Fruit fly (Drosophila melanogaster) whole organism, wandering third instar larva: Measurements from ENCODE around the gene CG46310.

ENCODE experiments used
- Abd-B ChIP-seq: fragments of >200 bp; optimal IDR thresholded peaks from 2 replicates; lab custom pipeline; 2017; ENCODE audit warnings: missing biosample characterization, missing genetic modification characterization
- CG32264 ChIP-seq: fragments of 200-800 bp; sonication (Bioruptor generic); optimal IDR thresholded peaks from 2 replicates; lab custom pipeline; 2016; ENCODE audit warnings: missing biosample characterization, missing genetic modification characterization
- CG9705 ChIP-seq: fragments of 200-800 bp; sonication (Bioruptor generic); optimal IDR thresholded peaks from 2 replicates; lab custom pipeline; 2018; ENCODE audit warnings: missing biosample characterization, mild to moderate bottlenecking, missing genetic modification characterization
- CrebA ChIP-seq: fragments of 200-800 bp; sonication (Bioruptor generic); optimal IDR thresholded peaks from 2 replicates; lab custom pipeline; 2016; ENCODE audit warnings: missing biosample characterization, mild to moderate bottlenecking, missing genetic modification characterization, borderline replicate concordance
- Dfd ChIP-seq: fragments of >200 bp; optimal IDR thresholded peaks from 2 replicates; lab custom pipeline; 2017; ENCODE audit warnings: missing biosample characterization, missing genetic modification characterization
- Dif ChIP-seq: fragments of 200-275, 200-300 bp; sonication (Bioruptor generic); optimal IDR thresholded peaks from 2 replicates; lab custom pipeline; 2018; ENCODE audit warnings: missing biosample characterization, missing genetic modification characterization; ENCODE audit not compliant: partially characterized antibody
- GATAd ChIP-seq: sonication (Bioruptor generic); optimal IDR thresholded peaks from 2 replicates; lab custom pipeline; 2016; ENCODE audit warnings: missing biosample characterization, missing genetic modification characterization
- HLH106 ChIP-seq: fragments of 200-800 bp; optimal IDR thresholded peaks from 3 replicates; lab custom pipeline; 2019; ENCODE audit warnings: missing biosample characterization, mild to moderate bottlenecking, missing genetic modification characterization, moderate library complexity
- Hnf4 ChIP-seq: fragments of 200-800 bp; sonication (Bioruptor generic); optimal IDR thresholded peaks from 2 replicates; lab custom pipeline; 2016; ENCODE audit warnings: missing biosample characterization, mild to moderate bottlenecking, missing genetic modification characterization
- Hr78 ChIP-seq: fragments of >200 bp; optimal IDR thresholded peaks from 2 replicates; lab custom pipeline; 2017; ENCODE audit warnings: missing biosample characterization, missing genetic modification characterization
- Hr83 ChIP-seq: fragments of 200-300 bp; sonication (Bioruptor generic); optimal IDR thresholded peaks from 2 replicates; lab custom pipeline; 2016; ENCODE audit warnings: missing biosample characterization, mild to moderate bottlenecking, missing genetic modification characterization, moderate library complexity; ENCODE audit not compliant: poor library complexity, severe bottlenecking
- OdsH ChIP-seq: fragments of 200-800 bp; sonication (Bioruptor generic); optimal IDR thresholded peaks from 2 replicates; lab custom pipeline; 2016; ENCODE audit warnings: missing biosample characterization, mild to moderate bottlenecking, missing genetic modification characterization
- Rel ChIP-seq, 2 experiments: fragments of 200-800 bp; sonication (Bioruptor generic) in 1 of 2; optimal IDR thresholded peaks; 2 replicates in 1 of 2; 3 replicates in 1 of 2; lab custom pipeline; 2016 to 2019; ENCODE audit warnings: mild to moderate bottlenecking in 2 of 2, missing biosample characterization in 2 of 2, missing genetic modification characterization in 2 of 2, moderate library complexity in 1 of 2
- Vsx2 ChIP-seq: fragments of 200-300, 225-300 bp; sonication (Bioruptor generic); optimal IDR thresholded peaks from 2 replicates; lab custom pipeline; 2018; ENCODE audit warnings: missing biosample characterization, missing genetic modification characterization; ENCODE audit not compliant: partially characterized antibody
- br ChIP-seq: fragments of 200-800 bp; sonication (Bioruptor generic); optimal IDR thresholded peaks from 2 replicates; lab custom pipeline; 2016; ENCODE audit warnings: missing biosample characterization, missing genetic modification characterization
- dl ChIP-seq, 2 experiments: fragments of 175-275, 200-275 bp in 1 of 2; fragments of 200-275 bp in 1 of 2; sonication (Bioruptor generic); optimal IDR thresholded peaks; lab custom pipeline; 2018; ENCODE audit warnings: mild to moderate bottlenecking in 2 of 2, missing biosample characterization in 2 of 2, missing genetic modification characterization in 2 of 2, moderate library complexity in 2 of 2; ENCODE audit not compliant: partially characterized antibody in 2 of 2, insufficient read depth in 1 of 2
- dsf ChIP-seq: sonication (Bioruptor generic); optimal IDR thresholded peaks from 2 replicates; lab custom pipeline; 2016; ENCODE audit warnings: missing biosample characterization, missing genetic modification characterization, borderline replicate concordance
- ey ChIP-seq: fragments of 200-800 bp; sonication (Bioruptor generic); optimal IDR thresholded peaks from 2 replicates; lab custom pipeline; 2016; ENCODE audit warnings: missing biosample characterization, missing genetic modification characterization
- fru ChIP-seq: fragments of 200-800 bp; sonication (Bioruptor generic); optimal IDR thresholded peaks from 3 replicates; lab custom pipeline; 2016; ENCODE audit warnings: missing biosample characterization, mild to moderate bottlenecking, missing genetic modification characterization
- h ChIP-seq: fragments of 200-800 bp; sonication (Bioruptor generic); optimal IDR thresholded peaks from 3 replicates; lab custom pipeline; 2016; ENCODE audit warnings: missing biosample characterization, mild to moderate bottlenecking, missing genetic modification characterization
- jim ChIP-seq: fragments of 175-275, 200-325 bp; sonication (Bioruptor generic); optimal IDR thresholded peaks from 2 replicates; lab custom pipeline; 2016; ENCODE audit warnings: missing biosample characterization, mild to moderate bottlenecking, missing genetic modification characterization
- lola ChIP-seq: fragments of >200 bp; optimal IDR thresholded peaks from 2 replicates; lab custom pipeline; 2017; ENCODE audit warnings: missing biosample characterization, missing genetic modification characterization
- pan ChIP-seq: fragments of >200 bp; optimal IDR thresholded peaks from 2 replicates; lab custom pipeline; 2017
- psq ChIP-seq: fragments of 200-800 bp; sonication (Bioruptor generic); optimal IDR thresholded peaks from 3 replicates; lab custom pipeline; 2017; ENCODE audit warnings: missing biosample characterization, mild to moderate bottlenecking, missing genetic modification characterization, moderate library complexity
- sage ChIP-seq: fragments of 200-800 bp; sonication (Bioruptor generic); optimal IDR thresholded peaks from 2 replicates; lab custom pipeline; 2016; ENCODE audit warnings: missing biosample characterization, mild to moderate bottlenecking, missing genetic modification characterization
- sv ChIP-seq: fragments of 200-800 bp; sonication (Bioruptor generic); optimal IDR thresholded peaks from 3 replicates; lab custom pipeline; 2016; ENCODE audit warnings: missing biosample characterization, missing genetic modification characterization
- usp ChIP-seq: fragments of >200 bp; optimal IDR thresholded peaks from 2 replicates; lab custom pipeline; 2017; ENCODE audit warnings: missing biosample characterization, missing genetic modification characterization
- woc ChIP-seq: sonication (Bioruptor generic); optimal IDR thresholded peaks from 2 replicates; lab custom pipeline; 2016; ENCODE audit warnings: missing biosample characterization, mild to moderate bottlenecking, missing genetic modification characterization

CG46310 gene

DNA sequence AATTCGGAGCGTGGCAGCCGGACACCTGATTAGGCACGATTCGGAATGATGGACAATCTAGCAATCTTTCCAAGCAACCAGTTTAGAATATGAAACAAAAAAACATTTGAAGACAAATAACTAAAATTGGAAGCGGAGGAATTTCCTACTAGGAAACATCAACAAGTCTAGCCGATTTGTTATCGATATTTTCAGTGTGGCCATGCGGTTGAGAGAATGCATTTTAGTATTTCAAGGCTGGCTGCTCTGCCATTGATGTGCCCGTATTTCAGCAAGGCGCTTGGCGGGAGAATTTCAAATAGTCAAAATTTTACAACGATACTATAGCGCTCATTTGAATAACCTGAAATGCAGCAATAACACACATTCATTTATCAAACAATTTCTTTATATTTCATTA lies 45.9 kb upstream of the CG46310 start, which contains the start of gene CG31457:
TSS of gene CG31457 (minus strand) at position 186 of the 400 bp plus-strand sequence.
- TF ChIP-seq Hnf4 (GFP tag; lab: Kevin White, UChicago): no peak
- TF ChIP-seq CG32264: no peak
- TF ChIP-seq sv (GFP tag; lab: Kevin White, UChicago): no peak
- no peak for TF ChIP-seq Rel (GFP tag; optimal IDR thresholded peaks at IDR 0.05; lab: Kevin White, UChicago)
- TF ChIP-seq Rel (tag; optimal IDR thresholded peaks at IDR 0.05; lab: Kevin White, UChicago): peak; percentile 45
- peak; percentile 7 for TF ChIP-seq h (GFP tag; lab: Kevin White, UChicago)
- peak; percentile 10 for TF ChIP-seq ey (GFP tag; lab: Kevin White, UChicago)

dm6 chr3R:23129617-23130016 lies 44.1 kb upstream of the CG46310 start:
- TF ChIP-seq CG32264 (no peak), Dif (no peak), ey (GFP tag; lab: Kevin White, UChicago) (no peak), pan (lab: Kevin White, UChicago) (no peak), Abd-B (GFP tag; lab: Kevin White, UChicago) (no peak), CrebA (GFP tag; lab: Kevin White, UChicago) (no peak), Dfd (GFP tag; lab: Kevin White, UChicago) (no peak), fru (GFP tag; lab: Kevin White, UChicago) (no peak), lola (GFP tag; lab: Kevin White, UChicago) (no peak), dl (GFP tag; optimal IDR thresholded peaks at IDR 0.05; lab: Kevin White, UChicago; ENCODE audit: insufficient read depth in 1 of 2, partially characterized antibody in 2 of 2) (no peak), Hnf4 (GFP tag; lab: Kevin White, UChicago) (no peak), CG9705 (GFP tag; lab: Kevin White, UChicago) (no peak), psq (GFP tag; lab: Kevin White, UChicago) (no peak), GATAd (GFP tag; lab: Kevin White, UChicago) (no peak)

DNA sequence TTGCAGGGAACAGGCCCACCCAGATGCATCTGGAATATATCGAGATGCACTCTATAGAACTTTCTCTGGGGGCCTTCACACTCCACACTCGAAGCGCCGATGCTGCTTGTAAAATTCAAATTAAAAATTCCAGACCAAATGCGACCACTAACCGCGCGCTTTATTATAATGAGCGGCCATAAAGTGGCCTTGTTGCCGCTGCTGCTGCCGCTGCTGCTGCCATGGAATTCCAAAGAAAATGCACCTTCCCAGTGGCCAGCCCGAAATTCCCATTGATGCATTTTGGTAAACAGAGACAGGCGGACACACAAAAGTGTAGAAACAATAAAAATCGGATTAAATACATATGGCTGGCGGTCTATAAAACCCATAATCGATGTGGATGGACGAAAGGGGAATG lies 43.5 kb upstream of the CG46310 start:
- no peak for TF ChIP-seq pan (lab: Kevin White, UChicago)
- no peak for TF ChIP-seq Rel (GFP tag; optimal IDR thresholded peaks at IDR 0.05; lab: Kevin White, UChicago)
- no peak for TF ChIP-seq Rel (tag; optimal IDR thresholded peaks at IDR 0.05; lab: Kevin White, UChicago)
- no peak for TF ChIP-seq OdsH
- TF ChIP-seq Hr83: no peak
- TF ChIP-seq woc: no peak
- TF ChIP-seq fru (GFP tag; lab: Kevin White, UChicago): no peak
- no peak for TF ChIP-seq br (GFP tag; lab: Kevin White, UChicago)
- no peak for TF ChIP-seq dsf (GFP tag; lab: Kevin White, UChicago)
- no peak for TF ChIP-seq jim (GFP tag; lab: Kevin White, UChicago)
- no peak for TF ChIP-seq usp
- TF ChIP-seq dl (GFP tag; optimal IDR thresholded peaks at IDR 0.05; lab: Kevin White, UChicago; ENCODE audit: insufficient read depth in 1 of 2, partially characterized antibody in 2 of 2): no peak
- no peak for TF ChIP-seq HLH106
- no peak for TF ChIP-seq GATAd (GFP tag; lab: Kevin White, UChicago)
- no peak for TF ChIP-seq sage

DNA sequence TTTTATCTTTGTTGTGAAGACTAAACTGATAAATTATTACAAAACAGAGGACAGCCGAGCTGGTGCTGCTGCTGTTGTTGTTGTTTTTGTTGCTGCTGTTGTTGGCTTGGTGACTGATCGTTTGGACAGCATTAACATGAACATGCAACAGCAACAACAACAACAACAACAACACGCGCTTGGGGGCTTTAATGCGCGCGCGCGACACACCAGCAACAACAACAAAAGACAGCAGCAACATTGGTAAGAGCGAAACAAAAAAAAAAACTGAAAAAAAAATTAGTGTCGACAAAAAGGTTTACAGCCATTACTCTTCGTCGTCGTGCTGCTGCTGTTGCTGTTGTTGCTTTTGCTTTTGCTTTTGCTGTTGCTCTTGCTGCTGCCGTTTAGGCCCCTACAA lies 42.8 kb upstream of the CG46310 start:
- TF ChIP-seq sage: no peak
- TF ChIP-seq Dfd (GFP tag; lab: Kevin White, UChicago): peak; percentile 29
- no peak for TF ChIP-seq CrebA (GFP tag; lab: Kevin White, UChicago)
- no peak for TF ChIP-seq ey (GFP tag; lab: Kevin White, UChicago)
- TF ChIP-seq, all 38 proteins: peak for 1

- TF ChIP-seq Hr78 (GFP tag; lab: Kevin White, UChicago) (no peak), Dif (no peak), Abd-B (GFP tag; lab: Kevin White, UChicago) (no peak), Dfd (GFP tag; lab: Kevin White, UChicago) (no peak), Hr83 (no peak)
Measured at dm6 chr3R:23131341-23131884, 42.3 kb upstream of the CG46310 start.

DNA sequence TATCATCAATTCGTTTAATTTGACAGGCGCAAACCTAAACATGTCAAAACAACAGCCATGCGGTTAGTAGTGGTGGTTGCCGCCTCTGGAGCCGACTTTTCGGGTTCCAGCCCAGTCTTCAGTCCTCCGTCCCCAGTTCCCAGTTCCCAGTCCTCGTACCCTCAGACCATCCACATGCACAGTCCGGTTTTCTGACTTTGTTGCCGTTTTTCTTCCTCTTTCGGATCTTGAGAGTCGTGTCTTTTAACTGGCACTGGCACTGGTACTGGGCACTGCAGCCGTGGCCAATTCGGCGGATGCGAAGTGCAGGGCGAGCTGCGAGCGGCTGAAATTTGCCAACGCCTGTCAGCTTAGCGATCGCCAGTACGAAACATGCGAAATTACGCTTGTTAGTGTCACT lies 41.4 kb upstream of the CG46310 start:
- no peak for TF ChIP-seq Vsx2 (GFP tag; lab: Kevin White, UChicago)
- peak; percentile 42 for TF ChIP-seq Dif
- TF ChIP-seq HLH106: no peak
